Fruit fly (Drosophila melanogaster) whole organism, embryonic: Measurements from ENCODE around the gene CG9360.

Source experiments
- CG11696 ChIP-seq: fragments of 200-800 bp; sonication (Bioruptor generic); IDR thresholded peaks from 2 replicates; pipeline ENCODE4 v1.3.6; 2022; ENCODE audit warnings: missing biosample characterization, missing genetic modification characterization
- CG17802 ChIP-seq: fragments of 200-800 bp; sonication (Bioruptor generic); optimal IDR thresholded peaks from 2 replicates; lab custom pipeline; 2018; ENCODE audit warnings: missing biosample characterization, mild to moderate bottlenecking, missing genetic modification characterization, moderate library complexity
- CG2202 ChIP-seq: fragments of 200-800 bp; sonication (Bioruptor generic); optimal IDR thresholded peaks from 2 replicates; lab custom pipeline; 2018; ENCODE audit warnings: missing biosample characterization, mild to moderate bottlenecking, missing genetic modification characterization
- CG32767 ChIP-seq: fragments of 200-800 bp; sonication (Bioruptor generic); IDR thresholded peaks from 2 replicates; pipeline ENCODE4 v1.3.6; 2022; ENCODE audit warnings: missing biosample characterization, missing genetic modification characterization
- CG3838 ChIP-seq: fragments of 200-800 bp; sonication (Bioruptor generic); optimal IDR thresholded peaks from 3 replicates; lab custom pipeline; 2016; ENCODE audit warnings: missing biosample characterization, missing genetic modification characterization
- CG43689 ChIP-seq: fragments of 200-800 bp; sonication (Bioruptor generic); IDR thresholded peaks from 2 replicates; pipeline ENCODE4 v1.3.6; 2022; ENCODE audit warnings: missing biosample characterization, missing genetic modification characterization
- CG4617 ChIP-seq: fragments of 200-800 bp; sonication (Bioruptor generic); optimal IDR thresholded peaks from 3 replicates; lab custom pipeline; 2016; ENCODE audit warnings: missing biosample characterization, missing genetic modification characterization, borderline replicate concordance
- CG5180 ChIP-seq: fragments of 200-800 bp; sonication (Bioruptor generic); optimal IDR thresholded peaks from 3 replicates; lab custom pipeline; 2017; ENCODE audit warnings: missing biosample characterization, missing genetic modification characterization, mild to moderate bottlenecking, moderate library complexity, missing genetic modification reagents
- CG6175 ChIP-seq: fragments of 200-800 bp; sonication (Bioruptor generic); IDR thresholded peaks from 3 replicates; pipeline ENCODE4 v1.3.6; 2022; ENCODE audit warnings: missing biosample characterization, missing genetic modification characterization
- CG7839 ChIP-seq: fragments of 200-800 bp; sonication (Bioruptor generic); optimal IDR thresholded peaks from 3 replicates; lab custom pipeline; 2018; ENCODE audit warnings: missing biosample characterization, mild to moderate bottlenecking, missing genetic modification characterization, moderate library complexity
- CG8290 ChIP-seq, 3 experiments: fragments of 200-800 bp; sonication (Bioruptor generic); optimal IDR thresholded peaks; 2 replicates each; lab custom pipeline; 2016 to 2019; ENCODE audit warnings: missing biosample characterization in 3 of 3, missing genetic modification characterization in 3 of 3, mild to moderate bottlenecking in 2 of 3, moderate library complexity in 1 of 3
- CoRest ChIP-seq: fragments of 200-800 bp; sonication (Bioruptor generic); optimal IDR thresholded peaks from 3 replicates; lab custom pipeline; 2018; ENCODE audit warnings: missing biosample characterization, mild to moderate bottlenecking, missing genetic modification characterization, moderate library complexity
- Dfd ChIP-seq, 2 experiments: fragments of >200 bp; optimal IDR thresholded peaks; 2 replicates each; lab custom pipeline; 2017; ENCODE audit warnings: missing biosample characterization in 2 of 2, missing genetic modification characterization in 2 of 2
- Drgx ChIP-seq: fragments of 200-800 bp; sonication (Bioruptor generic); IDR thresholded peaks from 2 replicates; pipeline ENCODE4 v1.3.6; 2022; ENCODE audit warnings: missing biosample characterization, missing genetic modification characterization
- H2.0 ChIP-seq: fragments of 200-800 bp; sonication (Bioruptor generic); IDR thresholded peaks from 2 replicates; pipeline ENCODE4 v1.3.6; 2022; ENCODE audit warnings: missing biosample characterization, missing genetic modification characterization
- HLH4C ChIP-seq: fragments of 200-800 bp; sonication (Bioruptor generic); IDR thresholded peaks from 3 replicates; pipeline ENCODE4 v1.3.6; 2022; ENCODE audit warnings: missing biosample characterization, missing genetic modification characterization; ENCODE audit not compliant: partially characterized antibody
- HLH54F ChIP-seq: fragments of 200-800 bp; sonication (Bioruptor generic); optimal IDR thresholded peaks from 3 replicates; lab custom pipeline; 2016; ENCODE audit warnings: missing biosample characterization, missing genetic modification characterization
- Opbp ChIP-seq: fragments of 200-800 bp; sonication (Bioruptor generic); IDR thresholded peaks from 3 replicates; pipeline ENCODE4 v1.3.6; 2022; ENCODE audit warnings: missing biosample characterization, missing genetic modification characterization; ENCODE audit not compliant: partially characterized antibody
- Sin3A ChIP-seq: fragments of >200 bp; optimal IDR thresholded peaks from 2 replicates; lab custom pipeline; 2018
- Sox102F ChIP-seq: fragments of 200-800 bp; sonication (Bioruptor generic); optimal IDR thresholded peaks from 2 replicates; lab custom pipeline; 2018; ENCODE audit warnings: missing biosample characterization, mild to moderate bottlenecking, missing genetic modification characterization, moderate library complexity
- Trl ChIP-seq, 3 experiments: fragments of >200 bp in 2 of 3; fragments of 200-800 bp in 1 of 3; sonication (Bioruptor generic) in 1 of 3; optimal IDR thresholded peaks; 2 replicates in 1 of 3; 3 replicates in 2 of 3; lab custom pipeline; 2016 to 2017; ENCODE audit warnings: missing biosample characterization in 1 of 3, missing genetic modification characterization in 1 of 3
- Vsx1 ChIP-seq: fragments of 200-800 bp; sonication (Bioruptor generic); optimal IDR thresholded peaks from 2 replicates; lab custom pipeline; 2017; ENCODE audit warnings: missing biosample characterization, mild to moderate bottlenecking, missing genetic modification characterization, missing genetic modification reagents
- bbx ChIP-seq: fragments of 200-800 bp; sonication (Bioruptor generic); IDR thresholded peaks from 2 replicates; pipeline ENCODE4 v1.3.6; 2022; ENCODE audit warnings: missing biosample characterization, missing genetic modification characterization; ENCODE audit not compliant: partially characterized antibody
- gce ChIP-seq: fragments of 200-800 bp; sonication (Bioruptor generic); IDR thresholded peaks from 3 replicates; pipeline ENCODE4 v1.3.6; 2022; ENCODE audit warnings: missing biosample characterization, missing genetic modification characterization
- kah ChIP-seq: fragments of 200-800 bp; sonication (Bioruptor generic); optimal IDR thresholded peaks from 2 replicates; lab custom pipeline; 2018; ENCODE audit warnings: missing biosample characterization, mild to moderate bottlenecking, missing genetic modification characterization
- lbe ChIP-seq: fragments of 200-800 bp; sonication (Bioruptor generic); optimal IDR thresholded peaks from 2 replicates; lab custom pipeline; 2016; ENCODE audit warnings: missing biosample characterization, mild to moderate bottlenecking, missing genetic modification characterization
- nom ChIP-seq: fragments of 200-800 bp; sonication (Bioruptor generic); optimal IDR thresholded peaks from 2 replicates; lab custom pipeline; 2017; ENCODE audit warnings: missing biosample characterization, missing genetic modification characterization, mild to moderate bottlenecking, moderate library complexity, missing genetic modification reagents
- pita ChIP-seq: fragments of 200-800 bp; sonication (Bioruptor generic); optimal IDR thresholded peaks from 2 replicates; lab custom pipeline; 2017; ENCODE audit warnings: missing biosample characterization, mild to moderate bottlenecking, missing genetic modification characterization
- scrt ChIP-seq: fragments of 200-800 bp; sonication (Bioruptor generic); optimal IDR thresholded peaks from 2 replicates; lab custom pipeline; 2018; ENCODE audit warnings: missing biosample characterization, mild to moderate bottlenecking, missing genetic modification characterization, moderate library complexity
- sens ChIP-seq: fragments of 200-800 bp; sonication (Bioruptor generic); peaks from one replicate; lab custom pipeline; 2016; ENCODE audit warnings: missing biosample characterization, missing genetic modification characterization
- slbo ChIP-seq: fragments of 200-800 bp; sonication (Bioruptor generic); IDR thresholded peaks from 2 replicates; pipeline ENCODE4 v1.3.6; 2022; ENCODE audit warnings: missing biosample characterization, missing genetic modification characterization
- sqz ChIP-seq: fragments of 200-800 bp; sonication (Bioruptor generic); optimal IDR thresholded peaks from 3 replicates; lab custom pipeline; 2018; ENCODE audit warnings: missing biosample characterization, mild to moderate bottlenecking, missing genetic modification characterization
- twi ChIP-seq: fragments of 200-800 bp; optimal IDR thresholded peaks from 2 replicates; lab custom pipeline; 2019; ENCODE audit warnings: missing biosample characterization, mild to moderate bottlenecking, missing genetic modification characterization, moderate library complexity
- zen ChIP-seq: fragments of 200-800 bp; sonication (Bioruptor generic); optimal IDR thresholded peaks from 3 replicates; lab custom pipeline; 2018; ENCODE audit warnings: missing biosample characterization, mild to moderate bottlenecking, missing genetic modification characterization, moderate library complexity

The CG9360 gene

DNA sequence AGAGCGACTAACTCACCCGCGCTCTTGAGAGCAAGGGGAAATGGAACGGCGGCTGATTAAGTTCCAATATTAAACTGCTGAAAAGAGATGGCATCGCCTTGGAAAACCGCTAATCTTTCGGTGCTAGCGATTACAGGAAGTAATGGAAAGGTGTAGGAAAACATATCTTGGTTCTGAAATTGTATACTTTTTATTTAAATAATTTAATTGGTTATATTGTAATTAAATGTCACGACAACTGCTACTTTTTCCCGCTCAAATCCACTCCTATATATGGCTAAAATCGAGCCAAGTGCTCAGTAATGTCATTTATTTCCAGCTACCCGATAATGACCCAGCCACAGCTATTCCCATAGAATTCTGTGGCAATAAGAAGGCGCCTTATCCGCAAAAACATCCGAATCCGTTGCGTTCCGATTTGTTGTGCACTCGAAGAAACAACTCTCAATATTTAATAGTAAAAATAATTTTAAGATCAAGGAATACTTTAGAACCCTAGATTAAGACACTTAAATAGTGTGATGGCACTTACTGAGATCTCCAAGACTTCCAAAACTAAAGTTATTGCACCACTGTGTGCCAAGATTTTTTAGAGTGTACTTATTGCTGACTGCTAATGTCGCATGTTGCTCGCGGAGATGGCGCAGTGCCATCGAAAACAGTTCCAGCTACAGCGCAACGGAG is 23.9 kb upstream of the CG9360 start (continued):
- TF ChIP-seq CG43689 (GFP tag; lab: Robert Waterston, UW) = peak; percentile 9; the same call in 1 of the 2 replicates
- peak; percentile 81 for TF ChIP-seq Sox102F
- no peak for TF ChIP-seq Sin3A (lab: Kevin White, UChicago)
- no peak for TF ChIP-seq Opbp
- TF ChIP-seq CG6175 (GFP tag; lab: Robert Waterston, UW) = peak; percentile 38; the same call in 1 of the 3 replicates
- 0 out of 2 replicates have a peak, but pooled peaks have one; percentile 53 for TF ChIP-seq CG32767 (GFP tag; lab: Robert Waterston, UW)
- TF ChIP-seq H2.0 (GFP tag; lab: Robert Waterston, UW) = peak; percentile 77
- TF ChIP-seq slbo (GFP tag; lab: Robert Waterston, UW) = peak; percentile 79
- TF ChIP-seq CG3838 (GFP tag; lab: Kevin White, UChicago) = peak; percentile 31
- 0 out of 2 replicates have a peak, but pooled peaks have one; percentile 26 for TF ChIP-seq CG11696
- TF ChIP-seq gce (GFP tag; lab: Robert Waterston, UW) = peak; percentile 66; the same call in 1 of the 3 replicates
- TF ChIP-seq CG4617 (GFP tag; lab: Kevin White, UChicago) = no peak
- TF ChIP-seq CG5180 (GFP tag; lab: Kevin White, UChicago) = peak; percentile 56

DNA sequence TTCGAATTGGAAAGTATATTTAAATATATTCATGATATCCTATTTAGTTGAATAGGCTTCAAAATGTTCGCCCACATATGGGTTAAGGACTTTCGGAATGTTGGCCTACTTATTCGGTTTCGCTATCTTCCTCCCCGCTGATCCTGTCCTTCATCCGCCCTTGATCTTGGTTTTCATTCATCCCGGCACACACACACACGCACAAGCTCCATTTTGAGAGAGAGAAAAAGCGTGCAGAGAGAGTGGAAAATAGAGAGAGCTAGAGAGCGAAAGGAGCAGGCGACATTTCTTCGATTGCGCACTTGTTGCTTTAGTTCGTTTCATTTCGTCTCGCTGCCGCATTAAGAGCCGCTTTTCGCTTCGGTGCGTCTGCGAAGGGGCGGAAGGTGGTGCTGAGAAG is 22.7 kb upstream of the CG9360 start, which contains the start of gene Karl:
Gene Karl (plus strand): TSS at position 301 of the 400 bp plus-strand sequence.
- TF ChIP-seq gce (GFP tag; lab: Robert Waterston, UW) (no peak), HLH4C (GFP tag; lab: Robert Waterston, UW) (no peak), kah (GFP tag; lab: Kevin White, UChicago) (no peak), twi (tag; lab: Kevin White, UChicago) (no peak), CG8290 (GFP tag; optimal IDR thresholded peaks at IDR 0.05; lab: Kevin White, UChicago) (no peak), CG8290 (tag; optimal IDR thresholded peaks at IDR 0.05; lab: Kevin White, UChicago) (no peak), HLH54F (GFP tag; lab: Kevin White, UChicago) (no peak), CG2202 (no peak), scrt (GFP tag; lab: Kevin White, UChicago) (peak; percentile 52), CoRest (tag; lab: Kevin White, UChicago) (no peak), CG7839 (no peak), Trl (optimal IDR thresholded peaks at IDR 0.05; lab: Kevin White, UChicago) (peak in 1 of 2 experiments; percentile 44), Trl (GFP tag; optimal IDR thresholded peaks at IDR 0.05; lab: Kevin White, UChicago) (no peak), sens (GFP tag; lab: Kevin White, UChicago) (peak; percentile 13), pita (GFP tag; lab: Kevin White, UChicago) (no peak)

DNA sequence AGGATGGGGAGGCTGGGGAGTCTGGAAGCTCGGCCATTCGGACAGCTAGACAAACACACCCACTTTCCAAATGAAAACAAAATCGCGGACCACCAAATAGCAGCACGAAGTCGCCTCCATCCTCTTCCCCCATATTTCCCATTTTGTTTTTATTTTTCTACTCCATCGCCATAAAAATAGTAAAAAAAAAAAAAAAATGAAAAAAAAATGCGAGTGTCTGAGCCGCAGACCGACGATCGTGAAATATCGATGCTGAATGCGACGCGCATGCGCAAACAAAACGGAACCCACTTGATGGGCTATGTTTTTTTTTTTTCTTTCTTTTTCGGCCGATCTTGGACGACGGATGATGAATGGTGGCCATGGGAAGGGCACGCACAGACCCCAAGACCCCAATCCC is 20.6 kb upstream of the CG9360 start:
- no peak for TF ChIP-seq Dfd (GFP tag; optimal IDR thresholded peaks at IDR 0.05; lab: Kevin White, UChicago)
- no peak for TF ChIP-seq zen (tag; lab: Kevin White, UChicago)
- no peak for TF ChIP-seq lbe (GFP tag; lab: Kevin White, UChicago)
- no peak for TF ChIP-seq bbx (GFP tag; lab: Robert Waterston, UW)
- peak; percentile 28; the same call in 1 of the 2 replicates for TF ChIP-seq Drgx
- no peak for TF ChIP-seq CG17802 (tag; lab: Kevin White, UChicago)
- peak; percentile 81 for TF ChIP-seq nom
- TF ChIP-seq Vsx1 (GFP tag; lab: Kevin White, UChicago) = no peak
- peak; percentile 11 for TF ChIP-seq sqz
